Worm (Caenorhabditis elegans) whole organism, L4 larva: ENCODE measurements around the gene T19D7.6.

Experiments
- D1046.2 ChIP-seq: fragments of 200-800 bp; sonication (Bioruptor generic); IDR thresholded peaks from 2 replicates; pipeline ENCODE4 v1.3.6; 2022; ENCODE audit warnings: missing genetic modification characterization, missing compliant biosample characterization
- F10B5.3 ChIP-seq: sonication (generic microtip); optimal IDR thresholded peaks from 2 replicates; lab custom pipeline; 2016; ENCODE audit warnings: mild to moderate bottlenecking, missing genetic modification characterization, missing compliant biosample characterization
- F44E2.7 ChIP-seq: fragments of 200-800 bp; sonication (Bioruptor generic); IDR thresholded peaks from 2 replicates; pipeline ENCODE4 v2.1.2; 2022; ENCODE audit warnings: missing genetic modification characterization, missing compliant biosample characterization
- T26A8.4 ChIP-seq: fragments of 200-800 bp; sonication (Bioruptor generic); IDR thresholded peaks from 2 replicates; pipeline ENCODE4 v1.3.6; 2022; ENCODE audit warnings: missing genetic modification characterization, missing compliant biosample characterization
- Y48G9A.11 ChIP-seq: fragments of 200-800 bp; sonication (Bioruptor generic); IDR thresholded peaks from 2 replicates; pipeline ENCODE4 v1.3.6; 2022; ENCODE audit warnings: missing genetic modification reagents, missing genetic modification characterization, missing compliant biosample characterization
- ZK337.2 ChIP-seq: fragments of 200-800 bp; sonication (Bioruptor generic); IDR thresholded peaks from 2 replicates; pipeline ENCODE4 v1.3.6; 2022; ENCODE audit warnings: missing genetic modification reagents, missing genetic modification characterization, missing compliant biosample characterization
- ZK546.5 ChIP-seq, 2 experiments: sonication (generic microtip); optimal IDR thresholded peaks; 2 replicates each; lab custom pipeline; 2017; ENCODE audit warnings: missing biosample characterization in 2 of 2, missing genetic modification characterization in 2 of 2
- aha-1 ChIP-seq: fragments of 150-350 bp; peaks from one replicate; lab custom pipeline; 2014; ENCODE audit warnings: missing biosample characterization, missing genetic modification characterization
- ceh-20 ChIP-seq: fragments of 200-800 bp; sonication (Bioruptor generic); IDR thresholded peaks from 2 replicates; pipeline ENCODE4 v1.3.6; 2022; ENCODE audit warnings: missing genetic modification reagents, missing genetic modification characterization, missing compliant biosample characterization
- ceh-44 ChIP-seq: fragments of 200-800 bp; sonication (Bioruptor generic); IDR thresholded peaks from 2 replicates; pipeline ENCODE4 v1.3.6; 2022; ENCODE audit warnings: missing genetic modification reagents, missing genetic modification characterization, missing compliant biosample characterization
- ces-1 ChIP-seq: fragments of 150-350 bp; sonication (generic microtip); optimal IDR thresholded peaks from 4 replicates; lab custom pipeline; 2014; ENCODE audit warnings: missing biosample characterization, missing genetic modification reagents, missing genetic modification characterization
- daf-16 ChIP-seq, 3 experiments: sonication (generic microtip); optimal IDR thresholded peaks; 2 replicates each; lab custom pipeline; 2016 to 2017; ENCODE audit warnings: missing genetic modification characterization in 3 of 3, missing genetic modification reagents in 3 of 3, mild to moderate bottlenecking in 2 of 3, missing compliant biosample characterization in 2 of 3, missing biosample characterization in 1 of 3, moderate library complexity in 1 of 3
- dmd-6 ChIP-seq: fragments of 200-800 bp; sonication (Bioruptor generic); IDR thresholded peaks from 2 replicates; pipeline ENCODE4 v1.3.6; 2022; ENCODE audit warnings: missing genetic modification reagents, missing genetic modification characterization, missing compliant biosample characterization
- dmd-9 ChIP-seq: fragments of 200-800 bp; sonication (Bioruptor generic); IDR thresholded peaks from 2 replicates; pipeline ENCODE4 v1.3.6; 2022; ENCODE audit warnings: missing genetic modification reagents, missing genetic modification characterization, missing compliant biosample characterization
- duxl-1 ChIP-seq: sonication (generic microtip); optimal IDR thresholded peaks from 2 replicates; lab custom pipeline; 2016; ENCODE audit warnings: mild to moderate bottlenecking, missing genetic modification characterization, moderate library complexity, missing compliant biosample characterization; ENCODE audit not compliant: poor library complexity
- dve-1 ChIP-seq: sonication (generic microtip); optimal IDR thresholded peaks from 2 replicates; lab custom pipeline; 2017; ENCODE audit warnings: antibody characterized with exemption, mild to moderate bottlenecking, missing genetic modification characterization, missing compliant biosample characterization; ENCODE audit not compliant: insufficient read depth
- hlh-11 ChIP-seq: fragments of 200-800 bp; sonication (Bioruptor generic); optimal IDR thresholded peaks from 2 replicates; lab custom pipeline; 2018; ENCODE audit warnings: mild to moderate bottlenecking, missing genetic modification characterization, missing compliant biosample characterization
- hmg-1.1 ChIP-seq: fragments of 200-800 bp; sonication (Bioruptor generic); IDR thresholded peaks from 2 replicates; pipeline ENCODE4 v1.3.6; 2022; ENCODE audit warnings: missing genetic modification reagents, missing genetic modification characterization, missing compliant biosample characterization
- lin-1 ChIP-seq: fragments of 200-800 bp; sonication (Bioruptor generic); IDR thresholded peaks from 2 replicates; pipeline ENCODE4 v1.3.6; 2022; ENCODE audit warnings: missing genetic modification reagents, missing genetic modification characterization, missing compliant biosample characterization
- lir-3 ChIP-seq: sonication (generic microtip); optimal IDR thresholded peaks from 2 replicates; lab custom pipeline; 2016; ENCODE audit warnings: mild to moderate bottlenecking, missing genetic modification characterization, missing compliant biosample characterization
- lsy-2 ChIP-seq, 2 experiments: fragments of 150-350 bp in 1 of 2; sonication (generic microtip) in 1 of 2; optimal IDR thresholded peaks; 2 replicates each; lab custom pipeline; 2014 to 2017; ENCODE audit warnings: missing biosample characterization in 2 of 2, missing genetic modification characterization in 2 of 2
- mdl-1 ChIP-seq, 2 experiments: fragments of 150-350 bp in 1 of 2; sonication (generic microtip) in 1 of 2; optimal IDR thresholded peaks; 2 replicates each; lab custom pipeline; 2014 to 2017; ENCODE audit warnings: missing biosample characterization in 2 of 2, missing genetic modification characterization in 2 of 2
- mdt-29 ChIP-seq: fragments of 200-800 bp; sonication (Bioruptor generic); IDR thresholded peaks from 2 replicates; pipeline ENCODE4 v1.3.6; 2022; ENCODE audit warnings: missing genetic modification reagents, missing genetic modification characterization, missing compliant biosample characterization
- mep-1 ChIP-seq: fragments of 150-350 bp; sonication (generic microtip); optimal IDR thresholded peaks from 3 replicates; lab custom pipeline; 2014; ENCODE audit warnings: missing biosample characterization, missing genetic modification characterization
- mxl-2 ChIP-seq: fragments of 200-800 bp; sonication (Bioruptor generic); conservative IDR thresholded peaks from 2 replicates; pipeline ENCODE4 v1.3.6; 2022; ENCODE audit warnings: missing genetic modification reagents, missing genetic modification characterization, missing compliant biosample characterization
- nhr-28 ChIP-seq: fragments of 150-350 bp; optimal IDR thresholded peaks from 2 replicates; lab custom pipeline; 2014; ENCODE audit warnings: missing biosample characterization, missing genetic modification characterization
- nhr-48 ChIP-seq: sonication (generic microtip); optimal IDR thresholded peaks from 2 replicates; lab custom pipeline; 2016; ENCODE audit warnings: mild to moderate bottlenecking, missing genetic modification characterization, missing compliant biosample characterization
- nhr-77 ChIP-seq: fragments of 150-350 bp; optimal IDR thresholded peaks from 2 replicates; lab custom pipeline; 2014; ENCODE audit warnings: missing biosample characterization, missing genetic modification characterization
- php-3 ChIP-seq: fragments of 200-800 bp; sonication (Bioruptor generic); IDR thresholded peaks from 2 replicates; pipeline ENCODE4 v1.3.6; 2022; ENCODE audit warnings: missing genetic modification reagents, missing genetic modification characterization, missing compliant biosample characterization
- pqm-1 ChIP-seq: sonication (generic microtip); optimal IDR thresholded peaks from 2 replicates; lab custom pipeline; 2017; ENCODE audit warnings: missing biosample characterization, missing genetic modification characterization
- rbr-2 ChIP-seq: sonication (generic microtip); optimal IDR thresholded peaks from 2 replicates; lab custom pipeline; 2016; ENCODE audit warnings: missing genotype, missing genetic modification characterization, missing compliant biosample characterization
- spr-1 ChIP-seq: sonication (generic microtip); optimal IDR thresholded peaks from 2 replicates; lab custom pipeline; 2016; ENCODE audit warnings: mild to moderate bottlenecking, missing genetic modification characterization, missing compliant biosample characterization
- tra-1 ChIP-seq: fragments of 200-800 bp; sonication (Bioruptor generic); IDR thresholded peaks from 2 replicates; pipeline ENCODE4 v1.3.6; 2022; ENCODE audit warnings: missing genetic modification reagents, missing genetic modification characterization, missing compliant biosample characterization
- unc-62 ChIP-seq, 3 experiments: fragments of 150-350 bp in 1 of 3; sonication (generic microtip); optimal IDR thresholded peaks in 2 of 3; peaks in 1 of 3; 1 replicate in 1 of 3; 2 replicates in 2 of 3; lab custom pipeline; 2014 to 2017; ENCODE audit warnings: missing biosample characterization in 3 of 3, missing genetic modification characterization in 3 of 3, missing genetic modification reagents in 3 of 3, missing genotype in 1 of 3
- zag-1 ChIP-seq: fragments of 150-350 bp; optimal IDR thresholded peaks from 2 replicates; lab custom pipeline; 2014; ENCODE audit warnings: missing biosample characterization, missing genetic modification characterization

T19D7.6 gene

ce11 chrX:654804-655203 lies 15.8 kb downstream of the T19D7.6 start, which contains the start of gene ifc-2:
ifc-2 (minus strand) TSS chrX:654904.
- TF ChIP-seq F44E2.7 (GFP tag; lab: Robert Waterston, UW): no peak
- TF ChIP-seq hlh-11: no peak
- no peak for TF ChIP-seq D1046.2
- TF ChIP-seq F10B5.3 (tag; lab: Kevin White, UChicago): no peak
- no peak for TF ChIP-seq hmg-1.1 (GFP tag; lab: Robert Waterston, UW)
- TF ChIP-seq ces-1 (GFP tag; lab: Kevin White, UChicago): no peak

ce11 chrX:651616-652015 lies 19.0 kb downstream of the T19D7.6 start:
- TF ChIP-seq rbr-2 (tag; lab: Kevin White, UChicago) (no peak), Y48G9A.11 (no peak), dve-1 (tag; lab: Kevin White, UChicago) (peak; percentile 77), unc-62 (GFP tag; optimal IDR thresholded peaks at IDR 0.05 in 1 of 2; lab: Kevin White, UChicago) (no peak), unc-62 (tag; optimal IDR thresholded peaks at IDR 0.05; lab: Kevin White, UChicago) (no peak), D1046.2 (no peak), mdt-29 (GFP tag; lab: Robert Waterston, UW) (no peak), dmd-6 (GFP tag; lab: Robert Waterston, UW) (peak; percentile 43; the same call in 1 of the 2 replicates), ceh-20 (GFP tag; lab: Robert Waterston, UW) (no peak), nhr-77 (peak; percentile 6), tra-1 (no peak), mxl-2 (no peak), F44E2.7 (GFP tag; lab: Robert Waterston, UW) (no peak), hlh-11 (peak; percentile 35), nhr-48 (tag; lab: Kevin White, UChicago) (no peak), lin-1 (GFP tag; lab: Robert Waterston, UW) (no peak), nhr-28 (tag; lab: Kevin White, UChicago) (peak; percentile 35), spr-1 (no peak), dmd-9 (no peak), php-3 (peak; percentile 52; the same call in 1 of the 2 replicates), ZK546.5 (tag; optimal IDR thresholded peaks at IDR 0.05; lab: Kevin White, UChicago) (no peak), mep-1 (peak; percentile 36), aha-1 (tag; lab: Kevin White, UChicago) (peak; percentile 19), mdl-1 (tag; optimal IDR thresholded peaks at IDR 0.05; lab: Kevin White, UChicago) (no peak), ZK337.2 (no peak), pqm-1 (tag; lab: Kevin White, UChicago) (peak; percentile 89), lsy-2 (tag; optimal IDR thresholded peaks at IDR 0.05; lab: Kevin White, UChicago) (no peak), daf-16 (GFP tag; optimal IDR thresholded peaks at IDR 0.05; lab: Kevin White, UChicago) (no peak), daf-16 (tag; optimal IDR thresholded peaks at IDR 0.05; lab: Kevin White, UChicago) (peak; percentile 91)

- TF ChIP-seq zag-1 (tag; lab: Kevin White, UChicago) (no peak), dmd-6 (GFP tag; lab: Robert Waterston, UW) (peak; percentile 41; the same call in 1 of the 2 replicates), mep-1 (no peak), daf-16 (GFP tag; optimal IDR thresholded peaks at IDR 0.05; lab: Kevin White, UChicago) (no peak), daf-16 (tag; optimal IDR thresholded peaks at IDR 0.05; lab: Kevin White, UChicago) (peak; percentile 4), aha-1 (tag; lab: Kevin White, UChicago) (no peak), ZK337.2 (no peak), pqm-1 (tag; lab: Kevin White, UChicago) (peak; percentile 94), lir-3 (no peak), nhr-28 (tag; lab: Kevin White, UChicago) (peak; percentile 49), unc-62 (GFP tag; optimal IDR thresholded peaks at IDR 0.05 in 1 of 2; lab: Kevin White, UChicago) (peak in 1 of 2 experiments; percentile 80), unc-62 (tag; optimal IDR thresholded peaks at IDR 0.05; lab: Kevin White, UChicago) (no peak), duxl-1 (tag; lab: Kevin White, UChicago) (no peak), php-3 (no peak), hlh-11 (peak; percentile 53), ceh-44 (GFP tag; lab: Robert Waterston, UW) (no peak), dve-1 (tag; lab: Kevin White, UChicago) (peak; percentile 23), T26A8.4 (GFP tag; lab: Robert Waterston, UW) (no peak)
Measured at ce11 chrX:646493-646892, 24.1 kb downstream of the T19D7.6 start.
